Worm (Caenorhabditis elegans) whole organism, L4 larva: ENCODE results near the gene T07A9.12.

Experiments
- T26A8.4 ChIP-seq: fragments of 200-800 bp; sonication (Bioruptor generic); IDR thresholded peaks from 2 replicates; pipeline ENCODE4 v1.3.6; 2022; ENCODE audit warnings: missing genetic modification characterization, missing compliant biosample characterization
- Y105C5A.15 ChIP-seq: fragments of 200-800 bp; sonication (Bioruptor generic); IDR thresholded peaks from 2 replicates; pipeline ENCODE4 v1.3.6; 2022; ENCODE audit warnings: missing genetic modification characterization, missing compliant biosample characterization
- ZK546.5 ChIP-seq, 2 experiments: sonication (generic microtip); optimal IDR thresholded peaks; 2 replicates each; lab custom pipeline; 2017; ENCODE audit warnings: missing biosample characterization in 2 of 2, missing genetic modification characterization in 2 of 2
- ama-1 ChIP-seq: fragments of 150-350 bp; optimal IDR thresholded peaks from 2 replicates; lab custom pipeline; 2014; ENCODE audit warnings: inconsistent platforms, mixed read lengths
- duxl-1 ChIP-seq: sonication (generic microtip); optimal IDR thresholded peaks from 2 replicates; lab custom pipeline; 2016; ENCODE audit warnings: mild to moderate bottlenecking, missing genetic modification characterization, moderate library complexity, missing compliant biosample characterization; ENCODE audit not compliant: poor library complexity
- fos-1 ChIP-seq: fragments of 150-350 bp; optimal IDR thresholded peaks from 2 replicates; lab custom pipeline; 2014; ENCODE audit warnings: missing biosample characterization, missing genetic modification characterization
- lsy-2 ChIP-seq, 2 experiments: fragments of 150-350 bp in 1 of 2; sonication (generic microtip) in 1 of 2; optimal IDR thresholded peaks; 2 replicates each; lab custom pipeline; 2014 to 2017; ENCODE audit warnings: missing biosample characterization in 2 of 2, missing genetic modification characterization in 2 of 2
- nhr-10 ChIP-seq: fragments of 150-350 bp; optimal IDR thresholded peaks from 2 replicates; lab custom pipeline; 2014; ENCODE audit warnings: missing biosample characterization, missing genetic modification characterization
- nhr-11 ChIP-seq: fragments of 150-350 bp; optimal IDR thresholded peaks from 2 replicates; lab custom pipeline; 2014; ENCODE audit warnings: missing biosample characterization, missing genetic modification characterization
- nhr-42 ChIP-seq: fragments of 200-800 bp; sonication (Bioruptor generic); IDR thresholded peaks from 2 replicates; pipeline ENCODE4 v1.3.6; 2022; ENCODE audit warnings: missing genetic modification characterization, missing compliant biosample characterization
- nhr-76 ChIP-seq: fragments of 150-350 bp; optimal IDR thresholded peaks from 2 replicates; lab custom pipeline; 2014; ENCODE audit warnings: missing biosample characterization, missing genetic modification characterization
- nhr-77 ChIP-seq: fragments of 150-350 bp; optimal IDR thresholded peaks from 2 replicates; lab custom pipeline; 2014; ENCODE audit warnings: missing biosample characterization, missing genetic modification characterization

DNA sequence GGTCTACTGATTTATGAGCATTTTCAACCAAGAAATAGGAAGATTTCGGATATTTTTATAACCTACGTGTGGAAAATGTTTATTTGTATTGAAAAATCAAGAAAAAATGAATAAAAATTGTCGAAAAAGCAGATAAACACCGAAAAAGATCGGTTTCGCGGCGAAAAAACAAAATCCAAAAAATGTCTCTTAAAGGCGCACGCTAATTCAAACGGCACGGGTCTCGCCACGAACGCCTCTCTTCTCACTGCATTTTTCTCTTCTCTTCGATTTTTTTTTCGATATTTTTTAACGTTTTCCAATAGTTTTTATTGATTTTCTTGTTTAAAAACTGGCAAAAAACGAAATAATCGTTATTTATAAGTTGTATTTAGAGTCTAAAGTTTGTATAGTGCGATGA lies 14.9 kb downstream of the T07A9.12 start:
- TF ChIP-seq nhr-42 (GFP tag; lab: Robert Waterston, UW) (no peak), ZK546.5 (tag; optimal IDR thresholded peaks at IDR 0.05; lab: Kevin White, UChicago) (no peak), nhr-77 (no peak), Y105C5A.15 (no peak), duxl-1 (no peak), fos-1 (tag; lab: Kevin White, UChicago) (no peak), nhr-11 (no peak), T26A8.4 (GFP tag; lab: Robert Waterston, UW) (no peak), nhr-10 (tag; lab: Kevin White, UChicago) (no peak), ama-1 (lab: Kevin White, UChicago) (peak; percentile 25), lsy-2 (tag; optimal IDR thresholded peaks at IDR 0.05; lab: Kevin White, UChicago) (peak in 1 of 2 experiments; percentile 75), nhr-76 (tag; lab: Kevin White, UChicago) (no peak)
